Worm (Caenorhabditis elegans) whole organism, L4 larva: Measurements from ENCODE around the gene pfs-2.

ENCODE experiments used
- Y105C5A.15 ChIP-seq: fragments of 200-800 bp; sonication (Bioruptor generic); IDR thresholded peaks from 2 replicates; pipeline ENCODE4 v1.3.6; 2022; ENCODE audit warnings: missing genetic modification characterization, missing compliant biosample characterization
- Y5F2A.4 ChIP-seq: fragments of 200-800 bp; sonication (Bioruptor generic); optimal IDR thresholded peaks from 2 replicates; lab custom pipeline; 2018; ENCODE audit warnings: mild to moderate bottlenecking, missing genetic modification characterization, missing compliant biosample characterization
- ZK546.5 ChIP-seq, 2 experiments: sonication (generic microtip); optimal IDR thresholded peaks; 2 replicates each; lab custom pipeline; 2017; ENCODE audit warnings: missing biosample characterization in 2 of 2, missing genetic modification characterization in 2 of 2
- aly-2 ChIP-seq: sonication (generic microtip); optimal IDR thresholded peaks from 2 replicates; lab custom pipeline; 2018; ENCODE audit warnings: missing biosample characterization, missing genetic modification characterization
- arid-1 ChIP-seq: fragments of 200-800 bp; sonication (Bioruptor generic); conservative IDR thresholded peaks from 2 replicates; pipeline ENCODE4 v1.3.6; 2022; ENCODE audit warnings: missing genetic modification reagents, missing genetic modification characterization, missing compliant biosample characterization
- ceh-20 ChIP-seq: fragments of 200-800 bp; sonication (Bioruptor generic); IDR thresholded peaks from 2 replicates; pipeline ENCODE4 v1.3.6; 2022; ENCODE audit warnings: missing genetic modification reagents, missing genetic modification characterization, missing compliant biosample characterization
- ceh-28 ChIP-seq: fragments of 150-350 bp; optimal IDR thresholded peaks from 2 replicates; lab custom pipeline; 2014; ENCODE audit warnings: missing biosample characterization, missing genetic modification reagents, missing genetic modification characterization
- ceh-32 ChIP-seq: sonication (generic microtip); optimal IDR thresholded peaks from 2 replicates; lab custom pipeline; 2016; ENCODE audit warnings: mild to moderate bottlenecking, missing genetic modification characterization, missing compliant biosample characterization; ENCODE audit not compliant: poor library complexity
- cey-2 ChIP-seq: sonication (generic microtip); optimal IDR thresholded peaks from 3 replicates; lab custom pipeline; 2017; ENCODE audit warnings: missing genetic modification characterization, mild to moderate bottlenecking, missing compliant biosample characterization, antibody characterized with exemption, borderline replicate concordance; ENCODE audit not compliant: insufficient read depth
- daf-16 ChIP-seq, 3 experiments: sonication (generic microtip); optimal IDR thresholded peaks; 2 replicates each; lab custom pipeline; 2016 to 2017; ENCODE audit warnings: missing genetic modification characterization in 3 of 3, missing genetic modification reagents in 3 of 3, mild to moderate bottlenecking in 2 of 3, missing compliant biosample characterization in 2 of 3, missing biosample characterization in 1 of 3, moderate library complexity in 1 of 3
- daf-8 ChIP-seq: fragments of 200-800 bp; sonication (Bioruptor generic); IDR thresholded peaks from 2 replicates; pipeline ENCODE4 v1.3.6; 2022; ENCODE audit warnings: missing genetic modification characterization, missing compliant biosample characterization
- dmd-6 ChIP-seq: fragments of 200-800 bp; sonication (Bioruptor generic); IDR thresholded peaks from 2 replicates; pipeline ENCODE4 v1.3.6; 2022; ENCODE audit warnings: missing genetic modification reagents, missing genetic modification characterization, missing compliant biosample characterization
- dmd-8 ChIP-seq: fragments of 200-800 bp; sonication (Bioruptor generic); IDR thresholded peaks from 2 replicates; pipeline ENCODE4 v1.3.6; 2022; ENCODE audit warnings: missing genetic modification characterization, missing compliant biosample characterization
- dmd-9 ChIP-seq: fragments of 200-800 bp; sonication (Bioruptor generic); IDR thresholded peaks from 2 replicates; pipeline ENCODE4 v1.3.6; 2022; ENCODE audit warnings: missing genetic modification reagents, missing genetic modification characterization, missing compliant biosample characterization
- dpl-1 ChIP-seq: fragments of 150-350 bp; optimal IDR thresholded peaks from 2 replicates; lab custom pipeline; 2014; ENCODE audit warnings: missing biosample characterization, missing genetic modification reagents, missing genetic modification characterization
- egl-27 ChIP-seq: sonication (generic microtip); optimal IDR thresholded peaks from 3 replicates; lab custom pipeline; 2017; ENCODE audit warnings: missing biosample characterization, missing genetic modification reagents, missing genetic modification characterization
- fkh-10 ChIP-seq: fragments of 150-350 bp; optimal IDR thresholded peaks from 2 replicates; lab custom pipeline; 2014; ENCODE audit warnings: missing biosample characterization, missing genetic modification reagents, missing genetic modification characterization
- gei-8 ChIP-seq: fragments of 200-800 bp; sonication (Bioruptor generic); optimal IDR thresholded peaks from 2 replicates; lab custom pipeline; 2018; ENCODE audit warnings: mild to moderate bottlenecking, missing genetic modification characterization, missing compliant biosample characterization
- hif-1 ChIP-seq, 2 experiments: sonication (generic microtip); optimal IDR thresholded peaks; 2 replicates each; lab custom pipeline; 2016 to 2017; ENCODE audit warnings: missing compliant biosample characterization in 2 of 2, missing genetic modification characterization in 2 of 2, missing genetic modification reagents in 2 of 2, missing genotype in 2 of 2, mild to moderate bottlenecking in 1 of 2
- hlh-11 ChIP-seq: fragments of 200-800 bp; sonication (Bioruptor generic); optimal IDR thresholded peaks from 2 replicates; lab custom pipeline; 2018; ENCODE audit warnings: mild to moderate bottlenecking, missing genetic modification characterization, missing compliant biosample characterization
- hlh-30 ChIP-seq: sonication (generic microtip); optimal IDR thresholded peaks from 2 replicates; lab custom pipeline; 2017; ENCODE audit warnings: antibody characterized with exemption, mild to moderate bottlenecking, missing genetic modification characterization, missing compliant biosample characterization; ENCODE audit not compliant: insufficient read depth
- lim-7 ChIP-seq: fragments of 200-800 bp; sonication (Bioruptor generic); IDR thresholded peaks from 2 replicates; pipeline ENCODE4 v1.3.6; 2022; ENCODE audit warnings: missing genetic modification characterization, missing compliant biosample characterization
- lin-1 ChIP-seq: fragments of 200-800 bp; sonication (Bioruptor generic); IDR thresholded peaks from 2 replicates; pipeline ENCODE4 v1.3.6; 2022; ENCODE audit warnings: missing genetic modification reagents, missing genetic modification characterization, missing compliant biosample characterization
- lin-13 ChIP-seq: fragments of 150-350 bp; optimal IDR thresholded peaks from 2 replicates; lab custom pipeline; 2014; ENCODE audit warnings: missing biosample characterization, missing genetic modification reagents, missing genetic modification characterization
- lin-15B ChIP-seq: fragments of 150-350 bp; sonication (generic microtip); optimal IDR thresholded peaks from 3 replicates; lab custom pipeline; 2014; ENCODE audit warnings: missing biosample characterization, missing genetic modification characterization
- lin-29 ChIP-seq: fragments of 200-800 bp; sonication (Bioruptor generic); IDR thresholded peaks from 2 replicates; pipeline ENCODE4 v1.3.6; 2022; ENCODE audit warnings: missing genetic modification reagents, missing genetic modification characterization, missing compliant biosample characterization
- lin-39 ChIP-seq: fragments of 150-350 bp; optimal IDR thresholded peaks from 2 replicates; lab custom pipeline; 2014; ENCODE audit warnings: missing biosample characterization, missing genetic modification reagents, missing genetic modification characterization
- mdl-1 ChIP-seq, 2 experiments: fragments of 150-350 bp in 1 of 2; sonication (generic microtip) in 1 of 2; optimal IDR thresholded peaks; 2 replicates each; lab custom pipeline; 2014 to 2017; ENCODE audit warnings: missing biosample characterization in 2 of 2, missing genetic modification characterization in 2 of 2
- mxl-2 ChIP-seq: fragments of 200-800 bp; sonication (Bioruptor generic); conservative IDR thresholded peaks from 2 replicates; pipeline ENCODE4 v1.3.6; 2022; ENCODE audit warnings: missing genetic modification reagents, missing genetic modification characterization, missing compliant biosample characterization
- nhr-10 ChIP-seq: fragments of 150-350 bp; optimal IDR thresholded peaks from 2 replicates; lab custom pipeline; 2014; ENCODE audit warnings: missing biosample characterization, missing genetic modification characterization
- nhr-111 ChIP-seq: fragments of 200-800 bp; sonication (Bioruptor generic); optimal IDR thresholded peaks from 2 replicates; lab custom pipeline; 2018; ENCODE audit warnings: mild to moderate bottlenecking, missing genetic modification characterization, missing compliant biosample characterization
- nhr-25 ChIP-seq: sonication (generic microtip); optimal IDR thresholded peaks from 2 replicates; lab custom pipeline; 2017; ENCODE audit warnings: missing genetic modification characterization, mild to moderate bottlenecking, missing compliant biosample characterization, antibody characterized with exemption, moderate library complexity, borderline replicate concordance; ENCODE audit not compliant: insufficient read depth
- nhr-28 ChIP-seq: fragments of 150-350 bp; optimal IDR thresholded peaks from 2 replicates; lab custom pipeline; 2014; ENCODE audit warnings: missing biosample characterization, missing genetic modification characterization
- nhr-48 ChIP-seq: sonication (generic microtip); optimal IDR thresholded peaks from 2 replicates; lab custom pipeline; 2016; ENCODE audit warnings: mild to moderate bottlenecking, missing genetic modification characterization, missing compliant biosample characterization
- nhr-6 ChIP-seq: fragments of 150-350 bp; optimal IDR thresholded peaks from 2 replicates; lab custom pipeline; 2014; ENCODE audit warnings: missing biosample characterization, missing genetic modification characterization
- pha-4 ChIP-seq, 2 experiments: fragments of 150-350 bp in 1 of 2; fragments of 200-800 bp in 1 of 2; sonication (Bioruptor generic) in 1 of 2; IDR thresholded peaks in 1 of 2; optimal IDR thresholded peaks in 1 of 2; 2 replicates each; pipeline versions ENCODE4 v1.3.6 to Lab custom; 2014 to 2022; ENCODE audit warnings: missing genetic modification characterization in 2 of 2, missing genetic modification reagents in 2 of 2, missing biosample characterization in 1 of 2, missing compliant biosample characterization in 1 of 2
- php-3 ChIP-seq: fragments of 200-800 bp; sonication (Bioruptor generic); IDR thresholded peaks from 2 replicates; pipeline ENCODE4 v1.3.6; 2022; ENCODE audit warnings: missing genetic modification reagents, missing genetic modification characterization, missing compliant biosample characterization
- sdz-12 ChIP-seq: fragments of 200-800 bp; sonication (Bioruptor generic); optimal IDR thresholded peaks from 2 replicates; lab custom pipeline; 2018; ENCODE audit warnings: mild to moderate bottlenecking, missing genetic modification characterization, missing compliant biosample characterization
- snpc-4 ChIP-seq: fragments of 150-350 bp; optimal IDR thresholded peaks from 2 replicates; lab custom pipeline; 2014; ENCODE audit warnings: missing biosample characterization, missing genetic modification characterization
- tag-97 ChIP-seq: fragments of 200-800 bp; sonication (Bioruptor generic); IDR thresholded peaks from 2 replicates; pipeline ENCODE4 v1.3.6; 2022; ENCODE audit warnings: missing genetic modification characterization, missing compliant biosample characterization
- tra-1 ChIP-seq: fragments of 200-800 bp; sonication (Bioruptor generic); IDR thresholded peaks from 2 replicates; pipeline ENCODE4 v1.3.6; 2022; ENCODE audit warnings: missing genetic modification reagents, missing genetic modification characterization, missing compliant biosample characterization
- unc-130 ChIP-seq: sonication (generic microtip); optimal IDR thresholded peaks from 2 replicates; lab custom pipeline; 2016; ENCODE audit warnings: missing genetic modification reagents, missing genetic modification characterization, missing compliant biosample characterization
- unc-62 ChIP-seq, 3 experiments: fragments of 150-350 bp in 1 of 3; sonication (generic microtip); optimal IDR thresholded peaks in 2 of 3; peaks in 1 of 3; 1 replicate in 1 of 3; 2 replicates in 2 of 3; lab custom pipeline; 2014 to 2017; ENCODE audit warnings: missing biosample characterization in 3 of 3, missing genetic modification characterization in 3 of 3, missing genetic modification reagents in 3 of 3, missing genotype in 1 of 3
- zag-1 ChIP-seq: fragments of 150-350 bp; optimal IDR thresholded peaks from 2 replicates; lab custom pipeline; 2014; ENCODE audit warnings: missing biosample characterization, missing genetic modification characterization
- zip-2 ChIP-seq: fragments of 150-350 bp; optimal IDR thresholded peaks from 2 replicates; lab custom pipeline; 2014; ENCODE audit warnings: missing biosample characterization, missing genetic modification characterization
- ztf-11 ChIP-seq: fragments of 150-350 bp; optimal IDR thresholded peaks from 2 replicates; lab custom pipeline; 2014; ENCODE audit warnings: missing biosample characterization, missing genetic modification characterization
- ztf-7 ChIP-seq: fragments of 150-350 bp; optimal IDR thresholded peaks from 2 replicates; lab custom pipeline; 2014; ENCODE audit warnings: missing biosample characterization, missing genetic modification characterization

Gene pfs-2

ce11 chrII:14404741-14405488 is 46.7 kb downstream of the pfs-2 start (continued):
- no peak for TF ChIP-seq ztf-11 (tag; lab: Kevin White, UChicago)
- TF ChIP-seq nhr-28 = peak; percentile 36
- TF ChIP-seq pha-4 (GFP tag; IDR thresholded peaks at IDR 0.05; lab: Robert Waterston, UW) = peak; percentile 79
- TF ChIP-seq pha-4 (tag; optimal IDR thresholded peaks at IDR 0.05; lab: Kevin White, UChicago) = peak; percentile 56
- TF ChIP-seq lin-13 = no peak
- TF ChIP-seq tag-97 (GFP tag; lab: Robert Waterston, UW) = no peak
- 0 out of 2 replicates have a peak, but pooled peaks have one; percentile 34 for TF ChIP-seq ceh-20 (GFP tag; lab: Robert Waterston, UW)
- TF ChIP-seq dmd-9 = no peak
- TF ChIP-seq dmd-8 (GFP tag; lab: Robert Waterston, UW) = no peak
- no peak for TF ChIP-seq nhr-111 (GFP tag; lab: Kevin White, UChicago)
- TF ChIP-seq lin-15B = no peak
- TF ChIP-seq dpl-1 (GFP tag; lab: Kevin White, UChicago) = peak; percentile 64
- no peak for TF ChIP-seq unc-130 (GFP tag; lab: Kevin White, UChicago)
- TF ChIP-seq lin-1 (GFP tag; lab: Robert Waterston, UW) = no peak
- TF ChIP-seq ztf-7 (tag; lab: Kevin White, UChicago) = peak; percentile 8
- TF ChIP-seq egl-27 (tag; lab: Kevin White, UChicago) = no peak
- peak; percentile 62 for TF ChIP-seq nhr-10 (tag; lab: Kevin White, UChicago)
- no peak for TF ChIP-seq ceh-28 (tag; lab: Kevin White, UChicago)
- no peak for TF ChIP-seq snpc-4 (tag; lab: Kevin White, UChicago)
- TF ChIP-seq nhr-6 (tag; lab: Kevin White, UChicago) = peak; percentile 78
- peak; percentile 96 for TF ChIP-seq hlh-11 (tag; lab: Kevin White, UChicago)
- TF ChIP-seq mdl-1 (tag; optimal IDR thresholded peaks at IDR 0.05; lab: Kevin White, UChicago) = peak in 1 of 2 experiments; percentile 73
- peak; percentile 36 for TF ChIP-seq ceh-32 (tag; lab: Kevin White, UChicago)
- no peak for TF ChIP-seq lin-39 (tag; lab: Kevin White, UChicago)
- TF ChIP-seq aly-2 (tag; lab: Kevin White, UChicago) = no peak
- peak in 1 of 2 experiments; percentile 99 for TF ChIP-seq unc-62 (GFP tag; optimal IDR thresholded peaks at IDR 0.05 in 1 of 2; lab: Kevin White, UChicago)
- TF ChIP-seq unc-62 (tag; optimal IDR thresholded peaks at IDR 0.05; lab: Kevin White, UChicago) = no peak
- TF ChIP-seq gei-8 (GFP tag; lab: Kevin White, UChicago) = no peak
- TF ChIP-seq php-3 (GFP tag; lab: Robert Waterston, UW) = peak; percentile 38; the same call in 1 of the 2 replicates
- no peak for TF ChIP-seq ZK546.5 (tag; optimal IDR thresholded peaks at IDR 0.05; lab: Kevin White, UChicago)
- no peak for TF ChIP-seq zag-1 (tag; lab: Kevin White, UChicago)
- no peak for TF ChIP-seq mxl-2 (GFP tag; lab: Robert Waterston, UW)
- TF ChIP-seq sdz-12 (GFP tag; lab: Kevin White, UChicago) = no peak
- TF ChIP-seq hif-1 (tag; optimal IDR thresholded peaks at IDR 0.05; lab: Kevin White, UChicago) = peak; percentile 90 to 99
- peak; percentile 34 for TF ChIP-seq dmd-6 (GFP tag; lab: Robert Waterston, UW)
- peak; percentile 69; the same call in 1 of the 2 replicates for TF ChIP-seq lin-29 (GFP tag; lab: Robert Waterston, UW)
- no peak for TF ChIP-seq lim-7 (GFP tag; lab: Robert Waterston, UW)
- TF ChIP-seq daf-16 (GFP tag; optimal IDR thresholded peaks at IDR 0.05; lab: Kevin White, UChicago) = peak in 1 of 2 experiments; percentile 89
- peak; percentile 69 for TF ChIP-seq daf-16 (tag; optimal IDR thresholded peaks at IDR 0.05; lab: Kevin White, UChicago)
- TF ChIP-seq daf-8 (GFP tag; lab: Robert Waterston, UW) = no peak
- TF ChIP-seq hlh-30 (tag; lab: Kevin White, UChicago) = peak; percentile 89
- TF ChIP-seq nhr-48 (tag; lab: Kevin White, UChicago) = peak; percentile 81
- no peak for TF ChIP-seq Y5F2A.4 (GFP tag; lab: Kevin White, UChicago)
- no peak for TF ChIP-seq Y105C5A.15 (GFP tag; lab: Robert Waterston, UW)
- TF ChIP-seq nhr-25 = peak; percentile 82
- no peak for TF ChIP-seq fkh-10
- TF ChIP-seq zip-2 (tag; lab: Kevin White, UChicago) = peak; percentile 58
- no peak for TF ChIP-seq cey-2 (tag; lab: Kevin White, UChicago)
- TF ChIP-seq arid-1 (GFP tag; lab: Robert Waterston, UW) = peak; percentile 62; the same call in 1 of the 2 replicates
- TF ChIP-seq tra-1 = no peak
